Fruit fly (Drosophila melanogaster) whole organism, embryonic: ENCODE measurements around the gene dec.
A peak's percentile ranks its signal among the peaks of the same experiment; 100 is the strongest.

Experiments used
- CG10209 ChIP-seq: fragments of 200-800 bp; sonication (Bioruptor generic); optimal IDR thresholded peaks from 3 replicates; lab custom pipeline; 2017; ENCODE audit warnings: missing biosample characterization, mild to moderate bottlenecking, missing genetic modification characterization, missing genetic modification reagents
- CG11093 ChIP-seq: fragments of 200-800 bp; sonication (Bioruptor generic); IDR thresholded peaks from 3 replicates; pipeline ENCODE4 v1.3.6; 2022; ENCODE audit warnings: missing biosample characterization, missing genetic modification characterization
- CG12104 ChIP-seq: fragments of 200-800 bp; sonication (Bioruptor generic); optimal IDR thresholded peaks from 3 replicates; lab custom pipeline; 2016; ENCODE audit warnings: missing biosample characterization, missing genetic modification characterization
- CG12769 ChIP-seq: fragments of 200-800 bp; sonication (Bioruptor generic); optimal IDR thresholded peaks from 2 replicates; lab custom pipeline; 2019; ENCODE audit warnings: missing biosample characterization, mild to moderate bottlenecking, missing genetic modification characterization, moderate library complexity
- CG15269 ChIP-seq: fragments of 200-800 bp; sonication (Bioruptor generic); optimal IDR thresholded peaks from 2 replicates; lab custom pipeline; 2018; ENCODE audit warnings: missing biosample characterization, mild to moderate bottlenecking, missing genetic modification characterization, moderate library complexity
- CG1602 ChIP-seq: fragments of 200-800 bp; sonication (Bioruptor generic); optimal IDR thresholded peaks from 3 replicates; lab custom pipeline; 2016; ENCODE audit warnings: missing biosample characterization, missing genetic modification characterization
- CG16863 ChIP-seq: fragments of 200-800 bp; sonication (Bioruptor generic); optimal IDR thresholded peaks from 3 replicates; lab custom pipeline; 2016; ENCODE audit warnings: missing biosample characterization, missing genetic modification characterization
- CG18011 ChIP-seq: fragments of 200-800 bp; sonication (Bioruptor generic); optimal IDR thresholded peaks from 2 replicates; lab custom pipeline; 2017; ENCODE audit warnings: missing biosample characterization, missing genetic modification characterization, mild to moderate bottlenecking, moderate library complexity, missing genotype
- CG18262 ChIP-seq: fragments of 200-800 bp; optimal IDR thresholded peaks from 3 replicates; lab custom pipeline; 2019; ENCODE audit warnings: missing biosample characterization, mild to moderate bottlenecking, missing genetic modification characterization, moderate library complexity
- CG2678 ChIP-seq: fragments of 200-800 bp; sonication (Bioruptor generic); optimal IDR thresholded peaks from 3 replicates; lab custom pipeline; 2019; ENCODE audit warnings: missing biosample characterization, mild to moderate bottlenecking, missing genetic modification characterization, moderate library complexity
- CG30020 ChIP-seq: fragments of 200-800 bp; optimal IDR thresholded peaks from 2 replicates; lab custom pipeline; 2019; ENCODE audit warnings: missing biosample characterization, mild to moderate bottlenecking, missing genetic modification characterization, moderate library complexity
- CG31388 ChIP-seq: fragments of 200-800 bp; sonication (Bioruptor generic); optimal IDR thresholded peaks from 2 replicates; lab custom pipeline; 2016; ENCODE audit warnings: missing biosample characterization, missing genetic modification characterization
- CG34422 ChIP-seq: fragments of 200-800 bp; sonication (Bioruptor generic); IDR thresholded peaks from 3 replicates; pipeline ENCODE4 v1.3.6; 2022; ENCODE audit warnings: missing biosample characterization, missing genetic modification characterization
- CG4328 ChIP-seq: fragments of 200-800 bp; sonication (Bioruptor generic); optimal IDR thresholded peaks from 3 replicates; lab custom pipeline; 2017; ENCODE audit warnings: missing biosample characterization, missing genetic modification reagents, missing genetic modification characterization
- CG4617 ChIP-seq: fragments of 200-800 bp; sonication (Bioruptor generic); optimal IDR thresholded peaks from 3 replicates; lab custom pipeline; 2016; ENCODE audit warnings: missing biosample characterization, missing genetic modification characterization, borderline replicate concordance
- CG4730 ChIP-seq: fragments of 200-800 bp; sonication (Bioruptor generic); IDR thresholded peaks from 2 replicates; pipeline ENCODE4 v1.3.6; 2022; ENCODE audit warnings: missing biosample characterization, missing genetic modification characterization
- CG5953 ChIP-seq: fragments of 200-800 bp; sonication (Bioruptor generic); IDR thresholded peaks from 2 replicates; pipeline ENCODE4 v1.3.6; 2022; ENCODE audit warnings: missing biosample characterization, missing genetic modification characterization
- CG6175 ChIP-seq: fragments of 200-800 bp; sonication (Bioruptor generic); IDR thresholded peaks from 3 replicates; pipeline ENCODE4 v1.3.6; 2022; ENCODE audit warnings: missing biosample characterization, missing genetic modification characterization
- CG7745 ChIP-seq: fragments of 200-800 bp; sonication (Bioruptor generic); optimal IDR thresholded peaks from 2 replicates; lab custom pipeline; 2018; ENCODE audit warnings: missing biosample characterization, mild to moderate bottlenecking, missing genetic modification characterization, moderate library complexity
- CG7839 ChIP-seq: fragments of 200-800 bp; sonication (Bioruptor generic); optimal IDR thresholded peaks from 3 replicates; lab custom pipeline; 2018; ENCODE audit warnings: missing biosample characterization, mild to moderate bottlenecking, missing genetic modification characterization, moderate library complexity
- CG9727 ChIP-seq: fragments of 200-800 bp; sonication (Bioruptor generic); optimal IDR thresholded peaks from 3 replicates; lab custom pipeline; 2017; ENCODE audit warnings: missing biosample characterization, mild to moderate bottlenecking, missing genetic modification characterization
- CG9797 ChIP-seq: fragments of 200-800 bp; sonication (Bioruptor generic); optimal IDR thresholded peaks from 3 replicates; lab custom pipeline; 2018; ENCODE audit warnings: missing biosample characterization, mild to moderate bottlenecking, missing genetic modification characterization
- CG9817 ChIP-seq: fragments of 200-800 bp; sonication (Bioruptor generic); optimal IDR thresholded peaks from 2 replicates; lab custom pipeline; 2018; ENCODE audit warnings: missing biosample characterization, mild to moderate bottlenecking, missing genetic modification characterization, moderate library complexity
- CHES-1-like ChIP-seq: fragments of 200-800 bp; sonication (Bioruptor generic); optimal IDR thresholded peaks from 2 replicates; lab custom pipeline; 2016; ENCODE audit warnings: missing biosample characterization, missing genetic modification characterization
- CTCF ChIP-seq: fragments of 200-800 bp; sonication (Bioruptor generic); optimal IDR thresholded peaks from 2 replicates; lab custom pipeline; 2017; ENCODE audit warnings: missing biosample characterization, mild to moderate bottlenecking, missing genetic modification characterization, moderate library complexity
- D19B ChIP-seq: fragments of 200-800 bp; sonication (Bioruptor generic); optimal IDR thresholded peaks from 2 replicates; lab custom pipeline; 2017; ENCODE audit warnings: missing biosample characterization, mild to moderate bottlenecking, missing genetic modification characterization
- Dip3 ChIP-seq: fragments of 200-800 bp; sonication (Bioruptor generic); optimal IDR thresholded peaks from 3 replicates; lab custom pipeline; 2016; ENCODE audit warnings: missing biosample characterization, missing genetic modification characterization
- Dref ChIP-seq: fragments of 200-800 bp; sonication (Bioruptor generic); IDR thresholded peaks from 2 replicates; pipeline ENCODE4 v1.3.6; 2022; ENCODE audit warnings: missing biosample characterization, missing genetic modification characterization
- Eip74EF ChIP-seq, 2 experiments: fragments of 200-800 bp in 1 of 2; fragments of >200 bp in 1 of 2; sonication (Bioruptor generic) in 1 of 2; optimal IDR thresholded peaks; 2 replicates each; lab custom pipeline; 2017 to 2019; ENCODE audit warnings: missing biosample characterization in 2 of 2, missing genetic modification characterization in 2 of 2, mild to moderate bottlenecking in 1 of 2, moderate library complexity in 1 of 2
- Gsc ChIP-seq: fragments of 200-800 bp; sonication (Bioruptor generic); IDR thresholded peaks from 2 replicates; pipeline ENCODE4 v1.3.6; 2022; ENCODE audit warnings: missing biosample characterization, missing genetic modification characterization
- HLH54F ChIP-seq: fragments of 200-800 bp; sonication (Bioruptor generic); optimal IDR thresholded peaks from 3 replicates; lab custom pipeline; 2016; ENCODE audit warnings: missing biosample characterization, missing genetic modification characterization
- Kr ChIP-seq: fragments of 200-800 bp; sonication (Bioruptor generic); optimal IDR thresholded peaks from 2 replicates; lab custom pipeline; 2017; ENCODE audit warnings: missing biosample characterization, mild to moderate bottlenecking, missing genetic modification characterization
- Mad ChIP-seq: fragments of 200-800 bp; sonication (Bioruptor generic); optimal IDR thresholded peaks from 2 replicates; lab custom pipeline; 2016; ENCODE audit warnings: missing biosample characterization, missing genetic modification characterization
- ato ChIP-seq: fragments of 200-800 bp; sonication (Bioruptor generic); IDR thresholded peaks from 2 replicates; pipeline ENCODE4 v1.3.6; 2022; ENCODE audit warnings: missing biosample characterization, missing genetic modification characterization; ENCODE audit not compliant: partially characterized antibody
- bbx ChIP-seq: fragments of 200-800 bp; sonication (Bioruptor generic); IDR thresholded peaks from 2 replicates; pipeline ENCODE4 v1.3.6; 2022; ENCODE audit warnings: missing biosample characterization, missing genetic modification characterization; ENCODE audit not compliant: partially characterized antibody
- cg ChIP-seq: fragments of 200-800 bp; sonication (Bioruptor generic); optimal IDR thresholded peaks from 3 replicates; lab custom pipeline; 2019; ENCODE audit warnings: missing biosample characterization, mild to moderate bottlenecking, missing genetic modification characterization, moderate library complexity
- emc ChIP-seq: fragments of 200-800 bp; sonication (Bioruptor generic); optimal IDR thresholded peaks from 2 replicates; lab custom pipeline; 2016; ENCODE audit warnings: missing biosample characterization, missing genetic modification characterization
- fd96Cb ChIP-seq: fragments of 200-800 bp; sonication (Bioruptor generic); optimal IDR thresholded peaks from 2 replicates; lab custom pipeline; 2018; ENCODE audit warnings: missing biosample characterization, mild to moderate bottlenecking, missing genetic modification characterization, moderate library complexity
- gt ChIP-seq: fragments of 200-800 bp; sonication (Bioruptor generic); IDR thresholded peaks from 2 replicates; pipeline ENCODE4 v1.3.6; 2022; ENCODE audit warnings: missing biosample characterization, missing genetic modification characterization
- jigr1 ChIP-seq: fragments of 200-800 bp; sonication (Bioruptor generic); IDR thresholded peaks from 3 replicates; pipeline ENCODE4 v1.3.6; 2022; ENCODE audit warnings: missing biosample characterization, missing genetic modification characterization
- jing ChIP-seq: fragments of 200-800 bp; sonication (Bioruptor generic); optimal IDR thresholded peaks from 2 replicates; lab custom pipeline; 2018; ENCODE audit warnings: missing biosample characterization, mild to moderate bottlenecking, missing genetic modification characterization
- maf-S ChIP-seq: fragments of 200-800 bp; sonication (Bioruptor generic); optimal IDR thresholded peaks from 2 replicates; lab custom pipeline; 2016; ENCODE audit warnings: missing biosample characterization, missing genetic modification characterization
- otp ChIP-seq: fragments of 200-800 bp; sonication (Bioruptor generic); IDR thresholded peaks from 3 replicates; pipeline ENCODE4, ENCODE4 v1.3.6; 2022; ENCODE audit warnings: missing biosample characterization, missing genetic modification characterization
- pan ChIP-seq, 4 experiments: fragments of >200 bp in 3 of 4; fragments of 200-800 bp in 1 of 4; sonication (Bioruptor generic) in 1 of 4; optimal IDR thresholded peaks in 3 of 4; IDR thresholded peaks in 1 of 4; 2 replicates each; pipeline versions ENCODE4 v1.3.6 to Lab custom; 2017 to 2022; ENCODE audit warnings: missing biosample characterization in 2 of 4, missing genetic modification characterization in 2 of 4, mixed read lengths in 1 of 4
- pb ChIP-seq: fragments of 200-800 bp; sonication (Bioruptor generic); optimal IDR thresholded peaks from 3 replicates; lab custom pipeline; 2016; ENCODE audit warnings: missing biosample characterization, missing genetic modification characterization
- slp2 ChIP-seq: fragments of 200-800 bp; sonication (Bioruptor generic); optimal IDR thresholded peaks from 2 replicates; lab custom pipeline; 2016; ENCODE audit warnings: missing biosample characterization, missing genetic modification characterization
- sob ChIP-seq: fragments of 200-800 bp; sonication (Bioruptor generic); IDR thresholded peaks from 2 replicates; pipeline ENCODE4 v1.3.6; 2022; ENCODE audit warnings: missing biosample characterization, missing genetic modification characterization
- wor ChIP-seq: fragments of 200-800 bp; sonication (Bioruptor generic); IDR thresholded peaks from 2 replicates; pipeline ENCODE4 v1.3.6; 2022; ENCODE audit warnings: missing biosample characterization, missing genetic modification characterization
- zfh1 ChIP-seq: fragments of 200-800 bp; sonication (Bioruptor generic); IDR thresholded peaks from 3 replicates; pipeline ENCODE4 v1.3.6; 2022; ENCODE audit warnings: missing biosample characterization, missing genetic modification characterization

The dec gene

dm6 chrX:7888386-7889024, 15.5 kb upstream of the dec start, which contains the start of gene Acat1 (continued):
- TF ChIP-seq Dref (GFP tag; lab: Robert Waterston, UW) (peak; percentile 68), CG34422 (GFP tag; lab: Robert Waterston, UW) (peak; percentile 58), CG1602 (GFP tag; lab: Kevin White, UChicago) (peak; percentile 44), CG9727 (peak; percentile 59), slp2 (no peak), jigr1 (GFP tag; lab: Robert Waterston, UW) (no peak), CG10209 (peak; percentile 44), CG6175 (GFP tag; lab: Robert Waterston, UW) (no peak), Dip3 (GFP tag; lab: Kevin White, UChicago) (peak; percentile 71), CG2678 (tag; lab: Kevin White, UChicago) (peak; percentile 58), otp (GFP tag; lab: Robert Waterston, UW) (peak; percentile 50; the same call in 1 of the 3 replicates), emc (GFP tag; lab: Kevin White, UChicago) (no peak), CG7745 (no peak), ato (GFP tag; lab: Robert Waterston, UW) (0 out of 2 replicates have a peak, but pooled peaks have one; percentile 14), Eip74EF (GFP tag; optimal IDR thresholded peaks at IDR 0.05; lab: Kevin White, UChicago) (no peak), CG16863 (GFP tag; lab: Kevin White, UChicago) (no peak), CHES-1-like (GFP tag; lab: Kevin White, UChicago) (peak; percentile 31), bbx (GFP tag; lab: Robert Waterston, UW) (0 out of 2 replicates have a peak, but pooled peaks have one; percentile 14), CG5953 (GFP tag; lab: Robert Waterston, UW) (0 out of 2 replicates have a peak, but pooled peaks have one; percentile 40), jing (GFP tag; lab: Kevin White, UChicago) (no peak), CG12104 (GFP tag; lab: Kevin White, UChicago) (no peak), CG15269 (no peak), CG30020 (tag; lab: Kevin White, UChicago) (no peak), Gsc (GFP tag; lab: Robert Waterston, UW) (no peak), pb (GFP tag; lab: Kevin White, UChicago) (no peak), CG11093 (GFP tag; lab: Robert Waterston, UW) (no peak), CG18011 (GFP tag; lab: Kevin White, UChicago) (peak; percentile 54), CG12769 (tag; lab: Kevin White, UChicago) (no peak), pan (optimal IDR thresholded peaks at IDR 0.05; lab: Kevin White, UChicago) (no peak), pan (GFP tag; optimal IDR thresholded peaks at IDR 0.05 in 1 of 2, IDR thresholded peaks at IDR 0.05 in 1 of 2) (peak in 1 of 2 experiments; percentile 61), CTCF (GFP tag; lab: Kevin White, UChicago) (no peak), fd96Cb (tag; lab: Kevin White, UChicago) (peak; percentile 35), CG18262 (tag; lab: Kevin White, UChicago) (peak; percentile 56), cg (GFP tag; lab: Kevin White, UChicago) (no peak), Mad (GFP tag; lab: Kevin White, UChicago) (no peak), CG7839 (tag; lab: Kevin White, UChicago) (no peak), CG4617 (no peak), wor (GFP tag; lab: Robert Waterston, UW) (no peak), CG31388 (GFP tag; lab: Kevin White, UChicago) (no peak), D19B (GFP tag; lab: Kevin White, UChicago) (no peak), CG9797 (GFP tag; lab: Kevin White, UChicago) (no peak), CG9817 (peak; percentile 29), HLH54F (peak; percentile 48), Kr (GFP tag; lab: Kevin White, UChicago) (no peak), sob (GFP tag; lab: Robert Waterston, UW) (peak; percentile 53; the same call in 1 of the 2 replicates), maf-S (GFP tag; lab: Kevin White, UChicago) (peak; percentile 2), gt (GFP tag; lab: Robert Waterston, UW) (no peak), zfh1 (GFP tag; lab: Robert Waterston, UW) (peak; percentile 76), CG4730 (GFP tag; lab: Robert Waterston, UW) (peak; percentile 36; the same call in 1 of the 2 replicates), CG4328 (GFP tag; lab: Kevin White, UChicago) (no peak)
